Worm (Caenorhabditis elegans): ENCODE results near the gene prx-1.

The prx-1 gene

DNA sequence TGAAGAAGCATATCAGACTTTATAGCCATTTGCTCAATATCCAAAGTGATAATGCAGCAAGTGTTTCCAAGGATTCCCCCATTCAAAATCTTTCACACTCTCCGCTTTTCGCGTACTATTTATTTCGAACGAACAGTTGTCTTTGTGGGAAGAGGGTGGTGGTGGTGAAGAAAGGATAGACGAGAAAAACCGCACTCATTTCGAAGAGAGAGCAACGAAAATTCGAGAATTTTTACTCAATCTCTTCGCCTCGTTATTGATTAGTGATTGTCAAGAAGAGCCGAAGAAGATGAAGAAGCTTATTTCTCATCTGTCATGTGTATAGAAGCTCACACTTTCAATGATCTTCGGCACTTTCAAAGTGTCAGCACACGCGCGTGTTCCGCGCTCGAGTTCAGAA lies 25.8 kb upstream of the prx-1 start:
- TF ChIP-seq egl-44 (GFP tag; IDR thresholded peaks at IDR 0.05) (no peak), atf-7 (tag; optimal IDR thresholded peaks at IDR 0.05) (no peak), F49E8.2 (tag; optimal IDR thresholded peaks at IDR 0.05; ENCODE audit: insufficient read depth) (no peak), ztf-25 (GFP tag; IDR thresholded peaks at IDR 0.05) (no peak), Y95B8A.8 (GFP tag; IDR thresholded peaks at IDR 0.05) (no peak)

ce11 chrX:14289993-14290392 lies 23.7 kb upstream of the prx-1 start:
- TF ChIP-seq die-1 (tag; optimal IDR thresholded peaks at IDR 0.05) (no peak), Y53F4B.3 (GFP tag; IDR thresholded peaks at IDR 0.05) (no peak), T07F8.4 (tag; optimal IDR thresholded peaks at IDR 0.05) (no peak), rec-8 (tag; optimal IDR thresholded peaks at IDR 0.05) (no peak), ZK185.1 (tag; optimal IDR thresholded peaks at IDR 0.05; ENCODE audit: poor library complexity, severe bottlenecking) (no peak), attf-3 (GFP tag; conservative IDR thresholded peaks at IDR 0.05) (no peak), ets-4 (GFP tag; optimal IDR thresholded peaks at IDR 0.05) (no peak), hsf-1 (GFP tag; IDR thresholded peaks at IDR 0.05) (no peak), ceh-27 (GFP tag; optimal IDR thresholded peaks at IDR 0.05) (no peak), nhr-27 (tag; optimal IDR thresholded peaks at IDR 0.05) (peak; percentile 16), egrh-3 (GFP tag; IDR thresholded peaks at IDR 0.05) (peak; percentile 47; the same call in 1 of the 2 replicates), lsy-27 (tag; optimal IDR thresholded peaks at IDR 0.05; ENCODE audit: borderline replicate concordance, insufficient read depth) (no peak), hlh-12 (tag; optimal IDR thresholded peaks at IDR 0.05) (no peak), attf-5 (GFP tag; optimal IDR thresholded peaks at IDR 0.05) (no peak), lir-1 (GFP tag; conservative IDR thresholded peaks at IDR 0.05) (no peak), ztf-18 (tag; optimal IDR thresholded peaks at IDR 0.05) (no peak), fkh-3 (tag; optimal IDR thresholded peaks at IDR 0.05) (no peak), ceh-58 (GFP tag; IDR thresholded peaks at IDR 0.05) (no peak), F52B5.7 (tag; optimal IDR thresholded peaks at IDR 0.05) (no peak), snpc-4 (GFP tag; optimal IDR thresholded peaks at IDR 0.05) (no peak), snpc-4 (tag; optimal IDR thresholded peaks at IDR 0.05) (no peak), athp-1 (tag; optimal IDR thresholded peaks at IDR 0.05) (no peak), zfh-2 (GFP tag; conservative IDR thresholded peaks at IDR 0.05) (peak; percentile 69), Y56A3A.18 (GFP tag; IDR thresholded peaks at IDR 0.05) (no peak)

ce11 chrX:14292632-14293031 lies 21.1 kb upstream of the prx-1 start:
- no peak for TF ChIP-seq egrh-3 (GFP tag; IDR thresholded peaks at IDR 0.05)
- TF ChIP-seq somi-1 (GFP tag; optimal IDR thresholded peaks at IDR 0.05): peak; percentile 24
- TF ChIP-seq cebp-2 (GFP tag; IDR thresholded peaks at IDR 0.05): no peak
- TF ChIP-seq madf-3 (GFP tag; IDR thresholded peaks at IDR 0.05): no peak
- no peak for TF ChIP-seq Y95B8A.8 (GFP tag; IDR thresholded peaks at IDR 0.05)
- no peak for TF ChIP-seq nhr-90 (tag; optimal IDR thresholded peaks at IDR 0.05)

DNA sequence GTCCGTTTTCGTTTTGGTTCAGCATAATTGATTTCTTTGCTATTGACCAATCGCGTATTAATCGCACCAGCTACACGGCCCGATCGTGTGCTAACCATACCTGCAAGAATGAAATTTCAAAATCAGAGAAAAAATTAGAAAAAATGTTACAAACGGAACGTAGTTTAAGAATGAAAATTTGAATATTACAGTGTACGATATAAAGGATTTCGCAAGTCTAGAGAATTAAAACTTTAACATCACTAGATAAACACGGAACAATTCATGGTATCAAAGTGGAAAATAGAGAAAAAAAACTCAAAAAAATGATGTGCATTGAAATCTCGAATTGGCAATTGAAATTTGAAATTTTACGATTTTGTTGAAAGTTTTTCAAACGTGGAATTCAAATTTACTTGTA lies 17.2 kb upstream of the prx-1 start, which contains the start of gene madd-3:
madd-3 (minus strand) TSS at position 101 of the 400 bp plus-strand sequence.
- no peak for TF ChIP-seq C17E4.6 (GFP tag; IDR thresholded peaks at IDR 0.05)

All from whole organism, young adult.